Worm (Caenorhabditis elegans) whole organism, L1 larva: ENCODE measurements around the gene T22F7.3.
A peak's percentile ranks its signal among the peaks of the same experiment; 100 is the strongest.

Experiments used
- C34B4.2 ChIP-seq: sonication (generic microtip); optimal IDR thresholded peaks from 2 replicates; lab custom pipeline; 2017; ENCODE audit warnings: mild to moderate bottlenecking, missing genetic modification characterization, missing compliant biosample characterization
- F16B12.6 ChIP-seq: fragments of 150-350 bp; optimal IDR thresholded peaks from 2 replicates; lab custom pipeline; 2014; ENCODE audit warnings: missing biosample characterization, missing genetic modification characterization
- aha-1 ChIP-seq: fragments of 150-350 bp; optimal IDR thresholded peaks from 2 replicates; lab custom pipeline; 2014; ENCODE audit warnings: missing biosample characterization, missing genetic modification characterization
- alr-1 ChIP-seq: fragments of 200-800 bp; sonication (Bioruptor generic); optimal IDR thresholded peaks from 2 replicates; lab custom pipeline; 2018; ENCODE audit warnings: borderline replicate concordance, mild to moderate bottlenecking, missing genetic modification characterization, missing compliant biosample characterization
- aly-2 ChIP-seq: fragments of 150-350 bp; optimal IDR thresholded peaks from 2 replicates; lab custom pipeline; 2014; ENCODE audit warnings: missing biosample characterization, missing genetic modification characterization
- blmp-1 ChIP-seq: fragments of 150-350 bp; optimal IDR thresholded peaks from 2 replicates; lab custom pipeline; 2014; ENCODE audit warnings: missing biosample characterization, missing genetic modification characterization
- ceh-8 ChIP-seq: fragments of 200-800 bp; sonication (Bioruptor generic); optimal IDR thresholded peaks from 2 replicates; lab custom pipeline; 2018; ENCODE audit warnings: mild to moderate bottlenecking, missing genetic modification characterization, moderate library complexity, missing compliant biosample characterization
- ceh-82 ChIP-seq, 3 experiments: fragments of 150-350 bp in 1 of 3; sonication (generic microtip) in 2 of 3; optimal IDR thresholded peaks; 2 replicates each; lab custom pipeline; 2014 to 2017; ENCODE audit warnings: missing biosample characterization in 3 of 3, missing genetic modification characterization in 3 of 3
- ceh-90 ChIP-seq: sonication (generic microtip); optimal IDR thresholded peaks from 2 replicates; lab custom pipeline; 2016; ENCODE audit warnings: missing genetic modification characterization, missing compliant biosample characterization
- ces-1 ChIP-seq: fragments of 150-350 bp; optimal IDR thresholded peaks from 2 replicates; lab custom pipeline; 2014; ENCODE audit warnings: missing biosample characterization, missing genetic modification reagents, missing genetic modification characterization
- dsc-1 ChIP-seq: sonication (generic microtip); optimal IDR thresholded peaks from 2 replicates; lab custom pipeline; 2016; ENCODE audit warnings: mild to moderate bottlenecking, missing genetic modification characterization, missing compliant biosample characterization
- egl-13 ChIP-seq: sonication (generic microtip); optimal IDR thresholded peaks from 2 replicates; lab custom pipeline; 2016; ENCODE audit warnings: missing genotype, missing genetic modification reagents, missing genetic modification characterization, missing compliant biosample characterization
- egl-27 ChIP-seq, 2 experiments: fragments of 150-350 bp in 1 of 2; sonication (generic microtip); optimal IDR thresholded peaks; 3 replicates each; lab custom pipeline; 2017 to 2018; ENCODE audit warnings: missing biosample characterization in 2 of 2, missing genetic modification characterization in 2 of 2, missing genetic modification reagents in 2 of 2
- fkh-10 ChIP-seq: sonication (generic microtip); optimal IDR thresholded peaks from 2 replicates; lab custom pipeline; 2017; ENCODE audit warnings: missing biosample characterization, missing genetic modification reagents, missing genetic modification characterization
- fkh-8 ChIP-seq: sonication (generic microtip); optimal IDR thresholded peaks from 2 replicates; lab custom pipeline; 2016; ENCODE audit warnings: mild to moderate bottlenecking, missing genetic modification characterization, missing compliant biosample characterization
- fos-1 ChIP-seq: fragments of 150-350 bp; optimal IDR thresholded peaks from 2 replicates; lab custom pipeline; 2014; ENCODE audit warnings: missing biosample characterization, missing genetic modification characterization
- grh-1 ChIP-seq: fragments of 200-800 bp; sonication (Bioruptor generic); IDR thresholded peaks from 2 replicates; pipeline ENCODE4 v1.3.6; 2022; ENCODE audit warnings: missing genetic modification reagents, missing genetic modification characterization, missing compliant biosample characterization
- hpl-2 ChIP-seq: fragments of 150-350 bp; optimal IDR thresholded peaks from 2 replicates; lab custom pipeline; 2014; ENCODE audit warnings: missing biosample characterization, missing genetic modification reagents, missing genetic modification characterization
- irx-1 ChIP-seq: sonication (generic microtip); optimal IDR thresholded peaks from 2 replicates; lab custom pipeline; 2016; ENCODE audit warnings: missing genetic modification characterization, missing compliant biosample characterization
- isw-1 ChIP-seq: fragments of 200-800 bp; sonication (Bioruptor generic); IDR thresholded peaks from 2 replicates; pipeline ENCODE4 v1.3.6; 2022; ENCODE audit warnings: missing genetic modification characterization, missing compliant biosample characterization
- jun-1 ChIP-seq: fragments of 150-350 bp; optimal IDR thresholded peaks from 2 replicates; lab custom pipeline; 2014; ENCODE audit warnings: missing biosample characterization, missing genetic modification reagents, missing genetic modification characterization
- lin-13 ChIP-seq: fragments of 150-350 bp; optimal IDR thresholded peaks from 2 replicates; lab custom pipeline; 2014; ENCODE audit warnings: missing biosample characterization, missing genetic modification reagents, missing genetic modification characterization
- lin-14 ChIP-seq: fragments of 200-800 bp; sonication (Bioruptor generic); optimal IDR thresholded peaks from 2 replicates; lab custom pipeline; 2018; ENCODE audit warnings: mild to moderate bottlenecking, missing genetic modification characterization, moderate library complexity, missing compliant biosample characterization
- mdl-1 ChIP-seq, 2 experiments: fragments of 150-350 bp; optimal IDR thresholded peaks; 2 replicates each; lab custom pipeline; 2014 to 2017; ENCODE audit warnings: missing biosample characterization in 2 of 2, missing genetic modification characterization in 2 of 2, inconsistent platforms in 1 of 2
- nhr-11 ChIP-seq: fragments of 150-350 bp; optimal IDR thresholded peaks from 2 replicates; lab custom pipeline; 2014; ENCODE audit warnings: missing biosample characterization, missing genetic modification characterization
- nhr-19 ChIP-seq: fragments of 200-800 bp; sonication (Bioruptor generic); conservative IDR thresholded peaks from 2 replicates; pipeline ENCODE4 v1.3.6; 2022; ENCODE audit warnings: missing genetic modification characterization, missing compliant biosample characterization
- nhr-20 ChIP-seq: sonication (generic microtip); optimal IDR thresholded peaks from 2 replicates; lab custom pipeline; 2016; ENCODE audit warnings: mild to moderate bottlenecking, missing genetic modification characterization, missing compliant biosample characterization
- nhr-237 ChIP-seq: fragments of 150-350 bp; optimal IDR thresholded peaks from 2 replicates; lab custom pipeline; 2014; ENCODE audit warnings: missing biosample characterization, missing genetic modification characterization
- nhr-47 ChIP-seq: sonication (generic microtip); optimal IDR thresholded peaks from 2 replicates; lab custom pipeline; 2016; ENCODE audit warnings: mild to moderate bottlenecking, missing genetic modification characterization, moderate library complexity, missing compliant biosample characterization
- nhr-76 ChIP-seq: sonication (generic microtip); optimal IDR thresholded peaks from 2 replicates; lab custom pipeline; 2017; ENCODE audit warnings: missing biosample characterization, missing genetic modification characterization
- nhr-77 ChIP-seq: fragments of 150-350 bp; optimal IDR thresholded peaks from 2 replicates; lab custom pipeline; 2014; ENCODE audit warnings: missing biosample characterization, missing genetic modification characterization
- nhr-84 ChIP-seq: sonication (generic microtip); optimal IDR thresholded peaks from 2 replicates; lab custom pipeline; 2017; ENCODE audit warnings: missing biosample characterization, missing genetic modification characterization
- nhr-85 ChIP-seq: sonication (generic microtip); peaks from one replicate; lab custom pipeline; 2016; ENCODE audit warnings: missing genetic modification characterization, inconsistent platforms, missing compliant biosample characterization
- pax-3 ChIP-seq: fragments of 200-800 bp; sonication (Bioruptor generic); optimal IDR thresholded peaks from 2 replicates; lab custom pipeline; 2018; ENCODE audit warnings: mild to moderate bottlenecking, missing genetic modification characterization, moderate library complexity, missing compliant biosample characterization
- pqm-1 ChIP-seq: sonication (generic microtip); optimal IDR thresholded peaks from 3 replicates; lab custom pipeline; 2017; ENCODE audit warnings: missing biosample characterization, missing genetic modification characterization
- skn-1 ChIP-seq: fragments of 150-350 bp; optimal IDR thresholded peaks from 2 replicates; lab custom pipeline; 2014; ENCODE audit warnings: missing biosample characterization, missing genetic modification characterization
- snu-23 ChIP-seq: sonication (generic microtip); optimal IDR thresholded peaks from 2 replicates; lab custom pipeline; 2016; ENCODE audit warnings: missing genetic modification characterization, missing compliant biosample characterization
- sox-4 ChIP-seq: sonication (generic microtip); optimal IDR thresholded peaks from 2 replicates; lab custom pipeline; 2016; ENCODE audit warnings: missing genetic modification characterization, missing compliant biosample characterization
- sptf-1 ChIP-seq: fragments of 150-350 bp; optimal IDR thresholded peaks from 2 replicates; lab custom pipeline; 2014; ENCODE audit warnings: missing biosample characterization, missing genetic modification characterization
- sup-37 ChIP-seq: fragments of 200-800 bp; sonication (Bioruptor generic); optimal IDR thresholded peaks from 2 replicates; lab custom pipeline; 2018; ENCODE audit warnings: mild to moderate bottlenecking, missing genetic modification characterization, missing compliant biosample characterization
- swsn-7 ChIP-seq: sonication (generic microtip); optimal IDR thresholded peaks from 2 replicates; lab custom pipeline; 2016; ENCODE audit warnings: missing genetic modification characterization, missing compliant biosample characterization
- unc-130 ChIP-seq: fragments of 150-350 bp; optimal IDR thresholded peaks from 2 replicates; lab custom pipeline; 2017; ENCODE audit warnings: missing biosample characterization, missing genetic modification characterization, inconsistent platforms
- unc-30 ChIP-seq: sonication (generic microtip); optimal IDR thresholded peaks from 2 replicates; lab custom pipeline; 2017; ENCODE audit warnings: missing biosample characterization, missing genetic modification characterization
- unc-98 ChIP-seq: fragments of 200-800 bp; sonication (Bioruptor generic); IDR thresholded peaks from 2 replicates; pipeline ENCODE4 v1.3.6; 2022; ENCODE audit warnings: missing genetic modification characterization, missing compliant biosample characterization
- xbp-1 ChIP-seq: sonication (generic microtip); optimal IDR thresholded peaks from 2 replicates; lab custom pipeline; 2016; ENCODE audit warnings: missing genetic modification characterization, missing compliant biosample characterization
- zag-1 ChIP-seq: fragments of 150-350 bp; optimal IDR thresholded peaks from 2 replicates; lab custom pipeline; 2014; ENCODE audit warnings: missing biosample characterization, missing genetic modification characterization

The T22F7.3 gene

DNA sequence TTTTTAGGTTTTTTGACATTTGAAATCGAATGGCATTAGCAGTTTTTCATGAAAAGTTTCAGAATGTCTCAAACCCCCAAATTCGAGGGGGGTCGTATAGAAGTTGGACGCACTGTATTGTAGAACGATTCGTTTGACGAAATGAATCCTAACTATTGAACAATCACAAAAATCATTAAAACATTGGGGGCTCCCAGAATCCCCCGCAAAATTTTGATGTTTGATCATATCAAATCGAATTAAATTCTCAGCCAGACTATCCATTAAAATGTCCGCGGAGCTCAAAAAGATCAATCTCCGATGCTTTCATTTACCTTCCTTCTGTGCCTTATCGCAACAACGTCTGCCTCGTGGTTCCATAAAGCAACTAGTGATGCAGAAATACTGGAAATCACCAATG lies 35.4 kb downstream of the T22F7.3 start, which contains the start of gene F30H5.5:
TSS of gene F30H5.5 (plus strand) at position 301 of the 400 bp plus-strand sequence.
- TF ChIP-seq nhr-84 (no peak), egl-27 (tag; optimal IDR thresholded peaks at IDR 0.05; lab: Kevin White, UChicago) (no peak), hpl-2 (no peak), nhr-20 (tag; lab: Kevin White, UChicago) (no peak), grh-1 (GFP tag; lab: Robert Waterston, UW) (no peak), unc-98 (GFP tag; lab: Robert Waterston, UW) (no peak), C34B4.2 (tag; lab: Kevin White, UChicago) (no peak), zag-1 (tag; lab: Kevin White, UChicago) (no peak), sup-37 (GFP tag; lab: Kevin White, UChicago) (no peak), F16B12.6 (tag; lab: Kevin White, UChicago) (no peak), fkh-10 (GFP tag; lab: Kevin White, UChicago) (no peak), nhr-77 (no peak), aly-2 (tag; lab: Kevin White, UChicago) (no peak), blmp-1 (no peak), ceh-90 (no peak)

DNA sequence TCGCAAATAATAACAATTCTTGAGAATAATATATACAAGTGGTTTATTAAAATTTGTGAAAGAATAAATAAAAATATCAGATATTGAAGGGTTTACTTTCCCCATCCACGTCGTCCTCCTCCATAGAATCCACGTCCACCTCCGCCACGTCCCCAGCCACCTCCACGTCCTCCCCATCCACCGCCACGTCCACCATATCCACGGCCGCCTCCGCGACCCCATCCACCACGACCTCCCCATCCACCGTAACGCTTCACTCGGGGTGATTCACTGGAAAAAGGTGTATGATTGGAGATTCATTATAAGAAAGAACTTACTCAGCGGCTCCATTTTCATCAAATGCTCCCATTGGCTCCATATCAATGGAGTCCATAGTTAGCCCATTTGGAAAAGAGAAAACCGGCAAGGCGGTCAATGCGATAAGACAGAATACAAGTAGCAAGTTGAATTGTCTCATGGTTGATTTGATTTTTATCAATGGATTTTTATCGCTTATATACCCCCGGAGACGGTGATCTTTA lies 37.7 kb downstream of the T22F7.3 start, which contains the start of gene nlp-32:
TSS of gene nlp-32 (minus strand) at position 471 of the 521 bp plus-strand sequence.
- TF ChIP-seq fos-1 (tag; lab: Kevin White, UChicago), result no peak
- no peak for TF ChIP-seq unc-130 (tag; lab: Kevin White, UChicago)
- TF ChIP-seq lin-14 (GFP tag; lab: Kevin White, UChicago), result no peak
- TF ChIP-seq isw-1 (GFP tag; lab: Robert Waterston, UW), result no peak
- TF ChIP-seq F16B12.6 (tag; lab: Kevin White, UChicago), result no peak
- no peak for TF ChIP-seq pqm-1
- no peak for TF ChIP-seq skn-1
- TF ChIP-seq pax-3 (tag; lab: Kevin White, UChicago), result no peak
- no peak for TF ChIP-seq nhr-20 (tag; lab: Kevin White, UChicago)
- TF ChIP-seq nhr-237 (tag; lab: Kevin White, UChicago), result no peak
- no peak for TF ChIP-seq unc-30 (tag; lab: Kevin White, UChicago)

DNA sequence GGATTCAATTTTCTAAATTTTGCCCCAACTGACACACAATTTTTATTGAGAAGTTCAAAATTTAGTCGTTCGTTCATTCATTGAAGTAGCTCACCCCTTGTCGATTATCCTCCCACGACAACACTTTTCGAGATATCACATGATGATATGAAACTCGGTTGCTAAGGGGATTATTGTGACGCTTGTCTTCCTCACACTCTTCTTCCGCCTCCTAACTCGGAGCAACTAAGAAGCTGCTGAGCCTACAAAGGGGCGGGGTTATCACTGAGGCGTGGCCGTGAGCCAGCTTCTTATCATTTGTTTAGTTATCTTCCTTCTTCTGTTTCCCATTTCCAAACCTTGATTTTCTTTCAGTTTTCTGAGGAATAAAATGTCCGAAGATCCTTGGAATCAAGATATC lies 40.3 kb downstream of the T22F7.3 start, which contains the start of gene F10C5.3:
TSS of gene F10C5.3 (plus strand) at position 313 of the 400 bp plus-strand sequence.
- TF ChIP-seq ces-1 (GFP tag; lab: Kevin White, UChicago) (no peak), unc-98 (GFP tag; lab: Robert Waterston, UW) (no peak), nhr-47 (tag; lab: Kevin White, UChicago) (peak; percentile 27), snu-23 (no peak), alr-1 (tag; lab: Kevin White, UChicago) (no peak), fkh-8 (tag; lab: Kevin White, UChicago) (peak; percentile 83), egl-13 (tag; lab: Kevin White, UChicago) (peak; percentile 35), dsc-1 (tag; lab: Kevin White, UChicago) (peak; percentile 58), pax-3 (tag; lab: Kevin White, UChicago) (peak; percentile 26), sptf-1 (tag; lab: Kevin White, UChicago) (no peak), lin-14 (GFP tag; lab: Kevin White, UChicago) (no peak), sup-37 (GFP tag; lab: Kevin White, UChicago) (no peak)

DNA sequence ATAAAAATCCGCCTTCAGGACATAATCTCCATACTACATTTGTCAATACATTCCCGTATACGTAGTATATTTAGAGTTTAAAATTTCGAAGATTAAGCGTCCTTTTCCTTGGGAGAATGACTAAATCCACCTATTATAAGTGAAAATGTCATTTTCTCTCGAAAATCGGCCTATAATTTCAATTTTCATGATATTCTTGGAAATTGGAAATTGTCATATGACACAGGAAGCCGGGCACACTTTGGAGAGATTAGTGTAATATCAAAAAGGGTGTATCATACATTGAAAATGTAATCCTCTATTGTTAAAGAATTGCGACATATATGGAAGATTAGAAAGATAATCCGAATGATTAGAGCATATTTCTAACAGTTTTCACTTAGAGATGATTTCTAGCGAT lies 41.1 kb downstream of the T22F7.3 start:
- TF ChIP-seq nhr-20 (tag; lab: Kevin White, UChicago) (peak; percentile 41), ceh-8 (GFP tag; lab: Kevin White, UChicago) (no peak), nhr-47 (tag; lab: Kevin White, UChicago) (peak; percentile 91), xbp-1 (peak; percentile 6), ceh-82 (tag; optimal IDR thresholded peaks at IDR 0.05; lab: Kevin White, UChicago) (no peak), jun-1 (peak; percentile 1), aha-1 (tag; lab: Kevin White, UChicago) (no peak), mdl-1 (tag; optimal IDR thresholded peaks at IDR 0.05; lab: Kevin White, UChicago) (no peak), nhr-76 (no peak), egl-13 (tag; lab: Kevin White, UChicago) (peak; percentile 77), nhr-85 (peak; percentile 50), dsc-1 (tag; lab: Kevin White, UChicago) (peak; percentile 100), lin-13 (GFP tag; lab: Kevin White, UChicago) (no peak), fkh-8 (tag; lab: Kevin White, UChicago) (peak; percentile 95), pax-3 (tag; lab: Kevin White, UChicago) (peak; percentile 97), nhr-19 (GFP tag; lab: Robert Waterston, UW) (0 out of 2 replicates have a peak, but pooled peaks have one; percentile 10), nhr-11 (tag; lab: Kevin White, UChicago) (peak; percentile 78), sox-4 (peak; percentile 95), irx-1 (tag; lab: Kevin White, UChicago) (peak; percentile 11), snu-23 (peak; percentile 33), blmp-1 (no peak), swsn-7 (tag; lab: Kevin White, UChicago) (peak; percentile 60)
